Fruit fly (Drosophila melanogaster) whole organism, embryonic: ENCODE measurements around the gene CG11842.

ENCODE experiments used
- CG10147 ChIP-seq: fragments of 200-800 bp; sonication (Bioruptor generic); optimal IDR thresholded peaks from 2 replicates; lab custom pipeline; 2019; ENCODE audit warnings: missing biosample characterization, mild to moderate bottlenecking, missing genetic modification characterization, moderate library complexity
- CG10366 ChIP-seq: fragments of 200-800 bp; sonication (Bioruptor generic); IDR thresholded peaks from 2 replicates; pipeline ENCODE4 v1.3.6; 2022; ENCODE audit warnings: missing biosample characterization, missing genetic modification characterization
- CG11696 ChIP-seq: fragments of 200-800 bp; sonication (Bioruptor generic); IDR thresholded peaks from 2 replicates; pipeline ENCODE4 v1.3.6; 2022; ENCODE audit warnings: missing biosample characterization, missing genetic modification characterization
- CG12236 ChIP-seq: fragments of 200-800 bp; sonication (Bioruptor generic); optimal IDR thresholded peaks from 2 replicates; lab custom pipeline; 2016; ENCODE audit warnings: missing biosample characterization, missing genetic modification characterization
- CG14014 ChIP-seq: fragments of 200-800 bp; sonication (Bioruptor generic); IDR thresholded peaks from 2 replicates; pipeline ENCODE4 v1.3.6; 2022; ENCODE audit warnings: missing biosample characterization, missing genetic modification characterization
- CG14441 ChIP-seq: fragments of 200-800 bp; sonication (Bioruptor generic); IDR thresholded peaks from 2 replicates; pipeline ENCODE4 v1.3.6; 2022; ENCODE audit warnings: missing biosample characterization, missing genetic modification characterization
- CG14860 ChIP-seq: fragments of 200-800 bp; sonication (Bioruptor generic); IDR thresholded peaks from 3 replicates; pipeline ENCODE4 v1.3.6; 2022; ENCODE audit warnings: missing biosample characterization, missing genetic modification characterization; ENCODE audit not compliant: partially characterized antibody
- CG16863 ChIP-seq: fragments of 200-800 bp; sonication (Bioruptor generic); optimal IDR thresholded peaks from 3 replicates; lab custom pipeline; 2016; ENCODE audit warnings: missing biosample characterization, missing genetic modification characterization
- CG2120 ChIP-seq: fragments of 200-800 bp; sonication (Bioruptor generic); optimal IDR thresholded peaks from 3 replicates; lab custom pipeline; 2016; ENCODE audit warnings: missing biosample characterization, missing genetic modification characterization
- CG30431 ChIP-seq: fragments of 200-800 bp; sonication (Bioruptor generic); optimal IDR thresholded peaks from 2 replicates; lab custom pipeline; 2017; ENCODE audit warnings: missing biosample characterization, missing genetic modification characterization
- CG32767 ChIP-seq: fragments of 200-800 bp; sonication (Bioruptor generic); IDR thresholded peaks from 2 replicates; pipeline ENCODE4 v1.3.6; 2022; ENCODE audit warnings: missing biosample characterization, missing genetic modification characterization
- CG4707 ChIP-seq: fragments of 200-800 bp; sonication (Bioruptor generic); optimal IDR thresholded peaks from 2 replicates; lab custom pipeline; 2018; ENCODE audit warnings: missing biosample characterization, mild to moderate bottlenecking, missing genetic modification characterization, moderate library complexity
- CG4854 ChIP-seq: fragments of 200-800 bp; sonication (Bioruptor generic); optimal IDR thresholded peaks from 2 replicates; lab custom pipeline; 2016; ENCODE audit warnings: missing biosample characterization, missing genetic modification characterization, inconsistent platforms
- CG6254 ChIP-seq: fragments of 200-800 bp; sonication (Bioruptor generic); optimal IDR thresholded peaks from 3 replicates; lab custom pipeline; 2017; ENCODE audit warnings: mild to moderate bottlenecking, missing biosample characterization, missing genetic modification reagents, missing genetic modification characterization
- CG8281 ChIP-seq: fragments of 200-800 bp; sonication (Bioruptor generic); optimal IDR thresholded peaks from 2 replicates; lab custom pipeline; 2018; ENCODE audit warnings: missing biosample characterization, mild to moderate bottlenecking, missing genetic modification characterization, moderate library complexity
- CG9797 ChIP-seq: fragments of 200-800 bp; sonication (Bioruptor generic); optimal IDR thresholded peaks from 3 replicates; lab custom pipeline; 2018; ENCODE audit warnings: missing biosample characterization, mild to moderate bottlenecking, missing genetic modification characterization
- CHES-1-like ChIP-seq: fragments of 200-800 bp; sonication (Bioruptor generic); optimal IDR thresholded peaks from 2 replicates; lab custom pipeline; 2016; ENCODE audit warnings: missing biosample characterization, missing genetic modification characterization
- D19B ChIP-seq: fragments of 200-800 bp; sonication (Bioruptor generic); optimal IDR thresholded peaks from 2 replicates; lab custom pipeline; 2017; ENCODE audit warnings: missing biosample characterization, mild to moderate bottlenecking, missing genetic modification characterization
- Deaf1 ChIP-seq: fragments of 200-800 bp; optimal IDR thresholded peaks from 3 replicates; lab custom pipeline; 2019; ENCODE audit warnings: missing biosample characterization, mild to moderate bottlenecking, missing genetic modification characterization, moderate library complexity
- Dip3 ChIP-seq: fragments of 200-800 bp; sonication (Bioruptor generic); optimal IDR thresholded peaks from 3 replicates; lab custom pipeline; 2016; ENCODE audit warnings: missing biosample characterization, missing genetic modification characterization
- E2f2 ChIP-seq: fragments of 200-800 bp; sonication (Bioruptor generic); IDR thresholded peaks from 2 replicates; pipeline ENCODE4 v1.3.6; 2022; ENCODE audit warnings: missing biosample characterization, missing genetic modification characterization
- Fer1 ChIP-seq: fragments of 200-800 bp; sonication (Bioruptor generic); optimal IDR thresholded peaks from 2 replicates; lab custom pipeline; 2017; ENCODE audit warnings: missing biosample characterization, mild to moderate bottlenecking, missing genetic modification characterization
- Fer2 ChIP-seq: fragments of 200-800 bp; sonication (Bioruptor generic); optimal IDR thresholded peaks from 2 replicates; lab custom pipeline; 2018; ENCODE audit warnings: missing biosample characterization, mild to moderate bottlenecking, missing genetic modification characterization, moderate library complexity
- HHEX ChIP-seq: fragments of 200-800 bp; sonication (Bioruptor generic); optimal IDR thresholded peaks from 3 replicates; lab custom pipeline; 2017; ENCODE audit warnings: missing biosample characterization, mild to moderate bottlenecking, missing genetic modification characterization, missing genetic modification reagents
- Hand ChIP-seq: fragments of 200-800 bp; sonication (Bioruptor generic); optimal IDR thresholded peaks from 2 replicates; lab custom pipeline; 2017; ENCODE audit warnings: mild to moderate bottlenecking, missing biosample characterization, missing genetic modification reagents, missing genetic modification characterization
- Hr51 ChIP-seq, 2 experiments: fragments of 200-800 bp; sonication (Bioruptor generic); optimal IDR thresholded peaks; 2 replicates in 1 of 2; 3 replicates in 1 of 2; lab custom pipeline; 2016 to 2018; ENCODE audit warnings: missing biosample characterization in 2 of 2, missing genetic modification characterization in 2 of 2, mild to moderate bottlenecking in 1 of 2, moderate library complexity in 1 of 2
- Mes4 ChIP-seq: fragments of 200-800 bp; sonication (Bioruptor generic); optimal IDR thresholded peaks from 2 replicates; lab custom pipeline; 2016; ENCODE audit warnings: missing biosample characterization, missing genetic modification characterization
- NC2β ChIP-seq: fragments of 200-800 bp; sonication (Bioruptor generic); optimal IDR thresholded peaks from 2 replicates; lab custom pipeline; 2016; ENCODE audit warnings: missing biosample characterization, missing genetic modification characterization
- Spps ChIP-seq: fragments of 200-800 bp; sonication (Bioruptor generic); optimal IDR thresholded peaks from 2 replicates; lab custom pipeline; 2018; ENCODE audit warnings: missing biosample characterization, mild to moderate bottlenecking, missing genetic modification characterization
- al ChIP-seq: fragments of 200-800 bp; sonication (Bioruptor generic); IDR thresholded peaks from 2 replicates; pipeline ENCODE4 v1.3.6; 2022; ENCODE audit warnings: missing biosample characterization, missing genetic modification characterization
- bab2 ChIP-seq: fragments of 200-800 bp; sonication (Bioruptor generic); optimal IDR thresholded peaks from 2 replicates; lab custom pipeline; 2016; ENCODE audit warnings: missing biosample characterization, missing genetic modification characterization
- caup ChIP-seq: fragments of 200-800 bp; sonication (Bioruptor generic); optimal IDR thresholded peaks from 3 replicates; lab custom pipeline; 2017; ENCODE audit warnings: missing biosample characterization, mild to moderate bottlenecking, missing genetic modification characterization, moderate library complexity; ENCODE audit not compliant: severe bottlenecking
- crc ChIP-seq: fragments of 200-800 bp; sonication (Bioruptor generic); optimal IDR thresholded peaks from 2 replicates; lab custom pipeline; 2016; ENCODE audit warnings: missing biosample characterization, missing genetic modification characterization
- danr ChIP-seq: fragments of 200-800 bp; sonication (Bioruptor generic); IDR thresholded peaks from 2 replicates; pipeline ENCODE4 v1.3.6; 2022; ENCODE audit warnings: missing biosample characterization, missing genetic modification characterization
- hb ChIP-seq: fragments of 200-800 bp; sonication (Bioruptor generic); IDR thresholded peaks from 3 replicates; pipeline ENCODE4 v1.3.6; 2022; ENCODE audit warnings: missing biosample characterization, missing genetic modification characterization; ENCODE audit not compliant: partially characterized antibody
- jing ChIP-seq: fragments of 200-800 bp; sonication (Bioruptor generic); optimal IDR thresholded peaks from 2 replicates; lab custom pipeline; 2018; ENCODE audit warnings: missing biosample characterization, mild to moderate bottlenecking, missing genetic modification characterization
- kay ChIP-seq: fragments of 200-800 bp; sonication (Bioruptor generic); optimal IDR thresholded peaks from 2 replicates; lab custom pipeline; 2016; ENCODE audit warnings: missing biosample characterization, missing genetic modification characterization
- maf-S ChIP-seq: fragments of 200-800 bp; sonication (Bioruptor generic); optimal IDR thresholded peaks from 2 replicates; lab custom pipeline; 2016; ENCODE audit warnings: missing biosample characterization, missing genetic modification characterization
- mam ChIP-seq: fragments of 200-800 bp; sonication (Bioruptor generic); optimal IDR thresholded peaks from 3 replicates; lab custom pipeline; 2016; ENCODE audit warnings: missing biosample characterization, missing genetic modification characterization
- oc ChIP-seq: fragments of 200-800 bp; sonication (Bioruptor generic); optimal IDR thresholded peaks from 2 replicates; lab custom pipeline; 2018; ENCODE audit warnings: missing biosample characterization, mild to moderate bottlenecking, missing genetic modification characterization, moderate library complexity
- pho ChIP-seq: fragments of 200-800 bp; sonication (Bioruptor generic); optimal IDR thresholded peaks from 2 replicates; lab custom pipeline; 2016; ENCODE audit warnings: missing biosample characterization, missing genetic modification characterization
- ranshi ChIP-seq: fragments of 200-800 bp; sonication (Bioruptor generic); IDR thresholded peaks from 2 replicates; pipeline ENCODE4 v1.3.6; 2022; ENCODE audit warnings: missing biosample characterization, missing genetic modification characterization
- seq ChIP-seq: fragments of 200-800 bp; sonication (Bioruptor generic); IDR thresholded peaks from 2 replicates; pipeline ENCODE4 v1.3.6; 2022; ENCODE audit warnings: missing biosample characterization, missing genetic modification characterization
- sima ChIP-seq: fragments of 200-800 bp; sonication (Bioruptor generic); optimal IDR thresholded peaks from 2 replicates; lab custom pipeline; 2016; ENCODE audit warnings: missing biosample characterization, missing genetic modification characterization
- sr ChIP-seq: fragments of 200-800 bp; sonication (Bioruptor generic); IDR thresholded peaks from 3 replicates; pipeline ENCODE4 v1.3.6; 2022; ENCODE audit warnings: missing biosample characterization, missing genetic modification characterization
- ssp ChIP-seq: fragments of 200-800 bp; sonication (Bioruptor generic); IDR thresholded peaks from 2 replicates; pipeline ENCODE4 v1.3.6; 2022; ENCODE audit warnings: missing biosample characterization, missing genetic modification characterization
- stwl ChIP-seq: fragments of 200-800 bp; sonication (Bioruptor generic); optimal IDR thresholded peaks from 3 replicates; lab custom pipeline; 2018; ENCODE audit warnings: missing biosample characterization, mild to moderate bottlenecking, missing genetic modification characterization, moderate library complexity
- tin ChIP-seq: fragments of 200-800 bp; sonication (Bioruptor generic); optimal IDR thresholded peaks from 3 replicates; lab custom pipeline; 2016; ENCODE audit warnings: missing biosample characterization, missing genetic modification characterization
- vvl ChIP-seq: fragments of 200-800 bp; sonication (Bioruptor generic); IDR thresholded peaks from 2 replicates; pipeline ENCODE4 v1.3.6; 2022; ENCODE audit warnings: missing biosample characterization, missing genetic modification characterization

The CG11842 gene

dm6 chr3R:29088938-29089661, 36.6 kb downstream of the CG11842 start (continued):
- TF ChIP-seq sima (no peak), caup (GFP tag; lab: Kevin White, UChicago) (peak; percentile 54), CG8281 (peak; percentile 45), Deaf1 (tag; lab: Kevin White, UChicago) (peak; percentile 17), Dip3 (GFP tag; lab: Kevin White, UChicago) (peak; percentile 31), kay (GFP tag; lab: Kevin White, UChicago) (no peak), CG4707 (GFP tag; lab: Kevin White, UChicago) (peak; percentile 37), crc (GFP tag; lab: Kevin White, UChicago) (peak; percentile 20), CG16863 (GFP tag; lab: Kevin White, UChicago) (peak; percentile 16), CG10147 (GFP tag; lab: Kevin White, UChicago) (peak; percentile 64), CG14014 (GFP tag; lab: Robert Waterston, UW) (0 out of 2 replicates have a peak, but pooled peaks have one; percentile 17), CG14860 (GFP tag; lab: Robert Waterston, UW) (no peak), NC2β (peak; percentile 33), seq (GFP tag; lab: Robert Waterston, UW) (peak; percentile 59; the same call in 1 of the 2 replicates), danr (peak; percentile 37; the same call in 1 of the 2 replicates), HHEX (GFP tag; lab: Kevin White, UChicago) (peak; percentile 76), Hand (GFP tag; lab: Kevin White, UChicago) (peak; percentile 67), CG30431 (GFP tag; lab: Kevin White, UChicago) (peak; percentile 57), bab2 (peak; percentile 64), CG14441 (GFP tag; lab: Robert Waterston, UW) (0 out of 2 replicates have a peak, but pooled peaks have one; percentile 34), stwl (no peak), Spps (tag; lab: Kevin White, UChicago) (peak; percentile 36), CG32767 (GFP tag; lab: Robert Waterston, UW) (peak; percentile 26; the same call in 1 of the 2 replicates), CG12236 (GFP tag; lab: Kevin White, UChicago) (peak; percentile 27), CG2120 (GFP tag; lab: Kevin White, UChicago) (peak; percentile 68), Fer2 (tag; lab: Kevin White, UChicago) (peak; percentile 37), jing (peak; percentile 58), CG9797 (GFP tag; lab: Kevin White, UChicago) (no peak), ssp (peak; percentile 58), vvl (GFP tag; lab: Robert Waterston, UW) (peak; percentile 74), CG6254 (GFP tag; lab: Kevin White, UChicago) (peak; percentile 54), D19B (GFP tag; lab: Kevin White, UChicago) (peak; percentile 13), CG4854 (GFP tag; lab: Kevin White, UChicago) (peak; percentile 25), CG11696 (no peak), ranshi (GFP tag; lab: Robert Waterston, UW) (peak; percentile 62; the same call in 1 of the 2 replicates), E2f2 (GFP tag; lab: Robert Waterston, UW) (peak; percentile 27; the same call in 1 of the 2 replicates), Mes4 (GFP tag; lab: Kevin White, UChicago) (peak; percentile 48), tin (peak; percentile 59), CHES-1-like (GFP tag; lab: Kevin White, UChicago) (peak; percentile 39), Hr51 (GFP tag; optimal IDR thresholded peaks at IDR 0.05; lab: Kevin White, UChicago) (peak in 1 of 2 experiments; percentile 84), pho (no peak), hb (GFP tag; lab: Robert Waterston, UW) (no peak), CG10366 (GFP tag; lab: Robert Waterston, UW) (peak; percentile 54), mam (GFP tag; lab: Kevin White, UChicago) (peak; percentile 42), oc (tag; lab: Kevin White, UChicago) (peak; percentile 28), sr (GFP tag; lab: Robert Waterston, UW) (no peak), Fer1 (peak; percentile 58), al (0 out of 2 replicates have a peak, but pooled peaks have one; percentile 28), maf-S (GFP tag; lab: Kevin White, UChicago) (peak; percentile 66)
